Worm (Caenorhabditis elegans) whole organism, young adult: ENCODE results near the gene nhr-286.

ENCODE experiments used
- ama-1 ChIP-seq, 3 experiments: fragments of 150-350 bp in 1 of 3; sonication (generic microtip) in 2 of 3; optimal IDR thresholded peaks; 2 replicates each; lab custom pipeline; 2014 to 2018; ENCODE audit warnings: missing biosample characterization in 2 of 3, missing genetic modification characterization in 2 of 3, missing genetic modification reagents in 2 of 3
- ceh-27 ChIP-seq: fragments of 200-800 bp; sonication (Bioruptor generic); optimal IDR thresholded peaks from 2 replicates; lab custom pipeline; 2018; ENCODE audit warnings: mild to moderate bottlenecking, missing genetic modification characterization, moderate library complexity, missing compliant biosample characterization
- die-1 ChIP-seq: sonication (generic microtip); optimal IDR thresholded peaks from 2 replicates; lab custom pipeline; 2016; ENCODE audit warnings: missing genotype, mild to moderate bottlenecking, missing genetic modification characterization, missing compliant biosample characterization

DNA sequence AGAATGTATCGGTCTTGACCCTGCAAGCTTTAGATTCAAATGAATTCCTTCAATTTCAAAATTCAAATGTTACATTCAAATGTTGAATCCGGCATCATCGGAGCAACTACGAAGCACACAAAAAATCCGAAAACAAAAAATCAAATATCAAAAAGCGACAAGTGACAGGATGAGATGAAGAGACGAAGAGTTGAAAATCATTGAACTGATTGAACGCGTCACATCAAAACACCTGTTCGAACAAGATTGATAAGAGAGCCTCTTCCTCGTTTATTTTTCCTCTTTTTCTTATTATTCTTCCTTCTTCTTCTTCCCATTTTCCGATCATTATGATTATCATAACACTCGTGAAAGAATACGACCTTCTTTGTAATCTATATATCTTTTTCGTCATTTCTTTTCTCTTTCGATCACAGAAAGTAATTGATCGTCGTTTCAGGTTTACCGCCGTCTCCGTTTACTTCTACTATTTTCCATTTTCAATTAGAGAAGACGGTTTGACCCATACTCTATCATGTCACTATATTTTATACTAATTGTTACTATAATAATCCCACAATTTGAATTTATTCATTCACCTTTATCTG lies 5.8 kb downstream of the nhr-286 start, which contains the start of gene VC5.2:
- TF ChIP-seq die-1 (tag; lab: Kevin White, UChicago) (no peak), ceh-27 (GFP tag; lab: Kevin White, UChicago) (no peak), ama-1 (optimal IDR thresholded peaks at IDR 0.05; lab: Kevin White, UChicago) (no peak), ama-1 (GFP tag; optimal IDR thresholded peaks at IDR 0.05; lab: Kevin White, UChicago) (no peak)
